Worm (Caenorhabditis elegans): Measurements from ENCODE around the gene zmp-5.

The zmp-5 gene

DNA sequence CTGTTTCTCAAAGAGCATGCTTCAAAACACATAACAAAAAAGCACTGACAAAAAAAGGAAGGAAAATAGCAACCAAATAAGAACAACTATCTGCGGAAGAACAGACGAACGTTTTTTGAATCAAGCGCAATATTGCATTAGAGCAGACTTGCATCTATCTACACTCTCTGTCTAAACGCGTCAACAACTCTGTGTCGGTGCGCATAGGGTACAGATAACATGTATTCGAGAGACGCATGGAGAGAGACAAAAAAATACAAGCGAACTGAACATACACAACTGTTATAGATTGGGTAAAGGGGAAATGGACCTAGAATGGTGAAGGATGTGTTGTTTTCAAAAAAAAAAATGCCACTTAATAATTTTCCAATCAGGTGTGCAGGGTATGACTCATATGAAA lies 11.9 kb upstream of the zmp-5 start:
- TF ChIP-seq ceh-39 (tag; optimal IDR thresholded peaks at IDR 0.05), result peak; percentile 14
- no peak for TF ChIP-seq nhr-76 (tag; optimal IDR thresholded peaks at IDR 0.05)
- peak; percentile 8 for TF ChIP-seq unc-62 (GFP tag; optimal IDR thresholded peaks at IDR 0.05)
- TF ChIP-seq pha-4 (tag; optimal IDR thresholded peaks at IDR 0.05), result peak; percentile 63
- peak; percentile 57 for TF ChIP-seq mep-1 (tag; optimal IDR thresholded peaks at IDR 0.05)
- no peak for TF ChIP-seq mab-5 (tag; optimal IDR thresholded peaks at IDR 0.05)
- no peak for TF ChIP-seq nhr-237 (tag; optimal IDR thresholded peaks at IDR 0.05)
- TF ChIP-seq ceh-83 (GFP tag; optimal IDR thresholded peaks at IDR 0.05), result no peak
- no peak for TF ChIP-seq ceh-43 (GFP tag; optimal IDR thresholded peaks at IDR 0.05)
- TF ChIP-seq flh-1 (GFP tag; optimal IDR thresholded peaks at IDR 0.05), result no peak
- TF ChIP-seq cnd-1 (tag; optimal IDR thresholded peaks at IDR 0.05), result peak; percentile 2
- TF ChIP-seq ces-1 (GFP tag; optimal IDR thresholded peaks at IDR 0.05), result peak; percentile 18

DNA sequence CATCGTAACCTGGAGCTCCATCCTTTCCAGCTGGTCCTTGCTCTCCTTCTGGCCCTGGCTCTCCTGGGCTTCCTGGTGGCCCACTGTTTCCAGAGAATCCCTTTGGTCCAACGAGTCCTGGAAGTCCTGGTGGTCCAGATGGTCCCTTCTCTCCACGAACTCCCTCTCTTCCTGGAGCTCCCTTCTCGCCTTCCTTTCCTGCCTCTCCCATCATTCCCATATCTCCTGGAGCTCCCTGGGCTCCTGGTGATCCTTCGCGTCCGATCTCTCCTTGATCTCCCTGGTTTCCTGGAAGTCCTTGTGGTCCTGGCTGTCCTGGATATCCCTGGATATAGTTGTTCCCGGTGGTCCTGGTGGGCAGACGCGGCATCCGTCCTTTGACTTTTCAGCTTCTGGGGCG lies 10.7 kb upstream of the zmp-5 start:
- TF ChIP-seq lsy-2 (tag; optimal IDR thresholded peaks at IDR 0.05), result no peak
- no peak for TF ChIP-seq drap-1 (GFP tag; optimal IDR thresholded peaks at IDR 0.05)
- no peak for TF ChIP-seq ceh-39 (tag; optimal IDR thresholded peaks at IDR 0.05)
- no peak for TF ChIP-seq ces-1 (GFP tag; optimal IDR thresholded peaks at IDR 0.05)
- no peak for TF ChIP-seq cnd-1 (tag; optimal IDR thresholded peaks at IDR 0.05)
- TF ChIP-seq nhr-2 (tag; optimal IDR thresholded peaks at IDR 0.05), result no peak
- no peak for TF ChIP-seq elt-3 (tag; optimal IDR thresholded peaks at IDR 0.05)
- no peak for TF ChIP-seq unc-120 (tag; optimal IDR thresholded peaks at IDR 0.05; ENCODE audit: poor library complexity, severe bottlenecking)
- no peak for TF ChIP-seq mls-2 (tag; optimal IDR thresholded peaks at IDR 0.05)
- TF ChIP-seq nhr-12 (tag; optimal IDR thresholded peaks at IDR 0.05), result no peak
- no peak for TF ChIP-seq flh-1 (GFP tag; optimal IDR thresholded peaks at IDR 0.05)
- TF ChIP-seq elt-1 (tag; optimal IDR thresholded peaks at IDR 0.05; ENCODE audit: borderline replicate concordance, insufficient read depth), result no peak
- no peak for TF ChIP-seq zip-8 (tag; optimal IDR thresholded peaks at IDR 0.05)
- TF ChIP-seq sem-2 (GFP tag; optimal IDR thresholded peaks at IDR 0.05), result no peak
- no peak for TF ChIP-seq nhr-28 (tag; optimal IDR thresholded peaks at IDR 0.05)
- TF ChIP-seq unc-39 (tag; optimal IDR thresholded peaks at IDR 0.05), result no peak

ce11 chrX:12637978-12638377 lies 8.9 kb upstream of the zmp-5 start:
- no peak for TF ChIP-seq mls-2 (tag; optimal IDR thresholded peaks at IDR 0.05)
- TF ChIP-seq unc-120 (tag; optimal IDR thresholded peaks at IDR 0.05; ENCODE audit: poor library complexity, severe bottlenecking), result no peak
- TF ChIP-seq tbx-8 (GFP tag; optimal IDR thresholded peaks at IDR 0.05), result no peak
- no peak for TF ChIP-seq lin-32 (GFP tag; optimal IDR thresholded peaks at IDR 0.05)
- no peak for TF ChIP-seq lin-13 (tag; optimal IDR thresholded peaks at IDR 0.05)
- TF ChIP-seq blmp-1 (tag; optimal IDR thresholded peaks at IDR 0.05), result no peak
- no peak for TF ChIP-seq nhr-2 (tag; optimal IDR thresholded peaks at IDR 0.05)
- TF ChIP-seq nhr-12 (tag; optimal IDR thresholded peaks at IDR 0.05), result no peak
- TF ChIP-seq nhr-76 (tag; optimal IDR thresholded peaks at IDR 0.05), result no peak
- no peak for TF ChIP-seq lsy-2 (tag; optimal IDR thresholded peaks at IDR 0.05)
- TF ChIP-seq ces-1 (GFP tag; optimal IDR thresholded peaks at IDR 0.05), result no peak
- TF ChIP-seq ceh-43 (GFP tag; optimal IDR thresholded peaks at IDR 0.05), result no peak
- no peak for TF ChIP-seq unc-62 (GFP tag; optimal IDR thresholded peaks at IDR 0.05)
- no peak for TF ChIP-seq unc-39 (tag; optimal IDR thresholded peaks at IDR 0.05)
- TF ChIP-seq ztf-11 (tag; optimal IDR thresholded peaks at IDR 0.05), result no peak
- TF ChIP-seq M03D4.4 (tag; optimal IDR thresholded peaks at IDR 0.05), result no peak

DNA sequence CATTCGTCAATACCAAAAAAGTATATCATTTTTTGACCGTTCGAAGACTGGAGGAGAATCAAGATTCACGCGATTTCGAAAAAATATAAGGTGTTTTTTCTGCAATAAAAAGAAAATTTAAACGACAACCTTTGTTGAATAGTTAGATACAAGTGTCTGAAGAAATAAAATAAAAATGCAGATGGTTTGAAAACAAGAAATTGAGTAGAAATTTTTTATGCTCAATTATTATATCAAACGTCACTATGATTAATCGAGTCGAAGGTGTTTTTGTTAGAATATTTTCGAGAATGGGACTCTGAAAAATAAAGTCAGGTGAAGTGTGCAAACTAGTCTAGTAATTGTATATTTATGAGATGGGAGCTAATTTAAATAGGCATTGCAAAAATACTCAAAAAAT lies 6.5 kb upstream of the zmp-5 start, which contains the start of gene R09A8.5:
TSS of gene R09A8.5 (minus strand) at position 101 of the 400 bp plus-strand sequence.
- no peak for TF ChIP-seq snpc-4 (tag; optimal IDR thresholded peaks at IDR 0.05)
- TF ChIP-seq nhr-237 (tag; optimal IDR thresholded peaks at IDR 0.05), result no peak
- TF ChIP-seq drap-1 (GFP tag; optimal IDR thresholded peaks at IDR 0.05), result no peak
- TF ChIP-seq tbx-8 (GFP tag; optimal IDR thresholded peaks at IDR 0.05), result no peak
- TF ChIP-seq flh-1 (GFP tag; optimal IDR thresholded peaks at IDR 0.05), result no peak
- TF ChIP-seq nhr-2 (tag; optimal IDR thresholded peaks at IDR 0.05), result no peak
- no peak for TF ChIP-seq mep-1 (tag; optimal IDR thresholded peaks at IDR 0.05)
- no peak for TF ChIP-seq mls-2 (tag; optimal IDR thresholded peaks at IDR 0.05)
- no peak for TF ChIP-seq cnd-1 (tag; optimal IDR thresholded peaks at IDR 0.05)
- no peak for TF ChIP-seq elt-3 (tag; optimal IDR thresholded peaks at IDR 0.05)
- no peak for TF ChIP-seq elt-1 (tag; optimal IDR thresholded peaks at IDR 0.05; ENCODE audit: borderline replicate concordance, insufficient read depth)
- TF ChIP-seq ztf-11 (tag; optimal IDR thresholded peaks at IDR 0.05), result no peak
- no peak for TF ChIP-seq blmp-1 (tag; optimal IDR thresholded peaks at IDR 0.05)
- TF ChIP-seq lin-32 (GFP tag; optimal IDR thresholded peaks at IDR 0.05), result no peak
- TF ChIP-seq pha-4 (tag; optimal IDR thresholded peaks at IDR 0.05), result no peak
- no peak for TF ChIP-seq ces-1 (GFP tag; optimal IDR thresholded peaks at IDR 0.05)
- TF ChIP-seq sem-2 (GFP tag; optimal IDR thresholded peaks at IDR 0.05), result no peak
- no peak for TF ChIP-seq bed-3 (GFP tag; optimal IDR thresholded peaks at IDR 0.05)
- TF ChIP-seq mab-5 (tag; optimal IDR thresholded peaks at IDR 0.05), result no peak
- TF ChIP-seq ham-2 (GFP tag; optimal IDR thresholded peaks at IDR 0.05), result no peak

Measured in whole organism, mixed stage, embryonic.